Worm (Caenorhabditis elegans) whole organism, L1 larva: Measurements from ENCODE around the gene nspg-12.

ENCODE experiments used
- C16A3.4 ChIP-seq: fragments of 150-350 bp; optimal IDR thresholded peaks from 2 replicates; lab custom pipeline; 2014; ENCODE audit warnings: missing biosample characterization, missing genetic modification characterization
- alr-1 ChIP-seq: fragments of 200-800 bp; sonication (Bioruptor generic); optimal IDR thresholded peaks from 2 replicates; lab custom pipeline; 2018; ENCODE audit warnings: borderline replicate concordance, mild to moderate bottlenecking, missing genetic modification characterization, missing compliant biosample characterization
- aly-2 ChIP-seq: fragments of 150-350 bp; optimal IDR thresholded peaks from 2 replicates; lab custom pipeline; 2014; ENCODE audit warnings: missing biosample characterization, missing genetic modification characterization
- ama-1 ChIP-seq: fragments of 150-350 bp; optimal IDR thresholded peaks from 2 replicates; lab custom pipeline; 2014
- blmp-1 ChIP-seq: fragments of 150-350 bp; optimal IDR thresholded peaks from 2 replicates; lab custom pipeline; 2014; ENCODE audit warnings: missing biosample characterization, missing genetic modification characterization
- ceh-82 ChIP-seq, 3 experiments: fragments of 150-350 bp in 1 of 3; sonication (generic microtip) in 2 of 3; optimal IDR thresholded peaks; 2 replicates each; lab custom pipeline; 2014 to 2017; ENCODE audit warnings: missing biosample characterization in 3 of 3, missing genetic modification characterization in 3 of 3
- ceh-88 ChIP-seq: fragments of 200-800 bp; sonication (Bioruptor generic); IDR thresholded peaks from 2 replicates; pipeline ENCODE4 v1.3.6; 2022; ENCODE audit warnings: missing genetic modification characterization, missing compliant biosample characterization
- ces-1 ChIP-seq: fragments of 150-350 bp; optimal IDR thresholded peaks from 2 replicates; lab custom pipeline; 2014; ENCODE audit warnings: missing biosample characterization, missing genetic modification reagents, missing genetic modification characterization
- dpl-1 ChIP-seq, 3 experiments: fragments of 150-350 bp in 2 of 3; sonication (generic microtip) in 1 of 3; optimal IDR thresholded peaks; 2 replicates each; lab custom pipeline; 2014 to 2017; ENCODE audit warnings: missing biosample characterization in 3 of 3, missing genetic modification characterization in 3 of 3, missing genetic modification reagents in 3 of 3
- dsc-1 ChIP-seq: sonication (generic microtip); optimal IDR thresholded peaks from 2 replicates; lab custom pipeline; 2016; ENCODE audit warnings: mild to moderate bottlenecking, missing genetic modification characterization, missing compliant biosample characterization
- efl-3 ChIP-seq: fragments of 200-800 bp; sonication (Bioruptor generic); optimal IDR thresholded peaks from 2 replicates; lab custom pipeline; 2018; ENCODE audit warnings: mild to moderate bottlenecking, missing genetic modification characterization, missing compliant biosample characterization
- egl-13 ChIP-seq: sonication (generic microtip); optimal IDR thresholded peaks from 2 replicates; lab custom pipeline; 2016; ENCODE audit warnings: missing genotype, missing genetic modification reagents, missing genetic modification characterization, missing compliant biosample characterization
- egl-27 ChIP-seq, 2 experiments: fragments of 150-350 bp in 1 of 2; sonication (generic microtip); optimal IDR thresholded peaks; 3 replicates each; lab custom pipeline; 2017 to 2018; ENCODE audit warnings: missing biosample characterization in 2 of 2, missing genetic modification characterization in 2 of 2, missing genetic modification reagents in 2 of 2
- elt-2 ChIP-seq: sonication (generic microtip); optimal IDR thresholded peaks from 2 replicates; lab custom pipeline; 2016; ENCODE audit warnings: missing genetic modification characterization, mild to moderate bottlenecking, inconsistent platforms, missing compliant biosample characterization, missing genetic modification reagents
- elt-3 ChIP-seq, 6 experiments: fragments of 150-350 bp in 1 of 6; sonication (generic microtip); optimal IDR thresholded peaks; 2 replicates each; lab custom pipeline; 2017 to 2018; ENCODE audit warnings: missing biosample characterization in 6 of 6, missing genetic modification characterization in 6 of 6, inconsistent platforms in 1 of 6
- ets-5 ChIP-seq: fragments of 200-800 bp; sonication (Bioruptor generic); IDR thresholded peaks from 2 replicates; pipeline ENCODE4 v1.3.6; 2022; ENCODE audit warnings: missing genetic modification characterization, missing compliant biosample characterization
- fkh-10 ChIP-seq: sonication (generic microtip); optimal IDR thresholded peaks from 2 replicates; lab custom pipeline; 2017; ENCODE audit warnings: missing biosample characterization, missing genetic modification reagents, missing genetic modification characterization
- fkh-4 ChIP-seq: sonication (generic microtip); optimal IDR thresholded peaks from 2 replicates; lab custom pipeline; 2016; ENCODE audit warnings: missing compliant biosample characterization, missing genetic modification characterization, borderline replicate concordance
- fkh-8 ChIP-seq: sonication (generic microtip); optimal IDR thresholded peaks from 2 replicates; lab custom pipeline; 2016; ENCODE audit warnings: mild to moderate bottlenecking, missing genetic modification characterization, missing compliant biosample characterization
- fos-1 ChIP-seq: fragments of 150-350 bp; optimal IDR thresholded peaks from 2 replicates; lab custom pipeline; 2014; ENCODE audit warnings: missing biosample characterization, missing genetic modification characterization
- hlh-17 ChIP-seq: fragments of 200-800 bp; sonication (Bioruptor generic); optimal IDR thresholded peaks from 2 replicates; lab custom pipeline; 2018; ENCODE audit warnings: missing genetic modification characterization, mild to moderate bottlenecking, missing compliant biosample characterization, moderate library complexity, borderline replicate concordance
- hlh-4 ChIP-seq: sonication (generic microtip); optimal IDR thresholded peaks from 2 replicates; lab custom pipeline; 2016; ENCODE audit warnings: mild to moderate bottlenecking, missing genetic modification characterization, missing compliant biosample characterization
- hpl-2 ChIP-seq: fragments of 150-350 bp; optimal IDR thresholded peaks from 2 replicates; lab custom pipeline; 2014; ENCODE audit warnings: missing biosample characterization, missing genetic modification reagents, missing genetic modification characterization
- isw-1 ChIP-seq: fragments of 200-800 bp; sonication (Bioruptor generic); IDR thresholded peaks from 2 replicates; pipeline ENCODE4 v1.3.6; 2022; ENCODE audit warnings: missing genetic modification characterization, missing compliant biosample characterization
- jun-1 ChIP-seq: fragments of 150-350 bp; optimal IDR thresholded peaks from 2 replicates; lab custom pipeline; 2014; ENCODE audit warnings: missing biosample characterization, missing genetic modification reagents, missing genetic modification characterization
- lin-14 ChIP-seq: fragments of 200-800 bp; sonication (Bioruptor generic); optimal IDR thresholded peaks from 2 replicates; lab custom pipeline; 2018; ENCODE audit warnings: mild to moderate bottlenecking, missing genetic modification characterization, moderate library complexity, missing compliant biosample characterization
- lin-35 ChIP-seq, 2 experiments: fragments of 150-350 bp; optimal IDR thresholded peaks; 2 replicates each; lab custom pipeline; 2014; ENCODE audit warnings: missing biosample characterization in 2 of 2, missing genetic modification characterization in 2 of 2, missing genetic modification reagents in 2 of 2
- lir-3 ChIP-seq: sonication (generic microtip); optimal IDR thresholded peaks from 2 replicates; lab custom pipeline; 2016; ENCODE audit warnings: mild to moderate bottlenecking, missing genetic modification characterization, moderate library complexity, missing compliant biosample characterization; ENCODE audit not compliant: poor library complexity
- nhr-11 ChIP-seq: fragments of 150-350 bp; optimal IDR thresholded peaks from 2 replicates; lab custom pipeline; 2014; ENCODE audit warnings: missing biosample characterization, missing genetic modification characterization
- nhr-12 ChIP-seq: sonication (generic microtip); optimal IDR thresholded peaks from 2 replicates; lab custom pipeline; 2017; ENCODE audit warnings: missing biosample characterization, missing genetic modification characterization
- nhr-20 ChIP-seq: sonication (generic microtip); optimal IDR thresholded peaks from 2 replicates; lab custom pipeline; 2016; ENCODE audit warnings: mild to moderate bottlenecking, missing genetic modification characterization, missing compliant biosample characterization
- nhr-237 ChIP-seq: fragments of 150-350 bp; optimal IDR thresholded peaks from 2 replicates; lab custom pipeline; 2014; ENCODE audit warnings: missing biosample characterization, missing genetic modification characterization
- nhr-28 ChIP-seq: fragments of 150-350 bp; optimal IDR thresholded peaks from 2 replicates; lab custom pipeline; 2014; ENCODE audit warnings: missing biosample characterization, missing genetic modification characterization
- nhr-71 ChIP-seq: sonication (generic microtip); optimal IDR thresholded peaks from 2 replicates; lab custom pipeline; 2016; ENCODE audit warnings: mild to moderate bottlenecking, missing genetic modification characterization, moderate library complexity, missing compliant biosample characterization
- nhr-76 ChIP-seq: sonication (generic microtip); optimal IDR thresholded peaks from 2 replicates; lab custom pipeline; 2017; ENCODE audit warnings: missing biosample characterization, missing genetic modification characterization
- nhr-84 ChIP-seq: sonication (generic microtip); optimal IDR thresholded peaks from 2 replicates; lab custom pipeline; 2017; ENCODE audit warnings: missing biosample characterization, missing genetic modification characterization
- nhr-85 ChIP-seq: sonication (generic microtip); peaks from one replicate; lab custom pipeline; 2016; ENCODE audit warnings: missing genetic modification characterization, inconsistent platforms, missing compliant biosample characterization
- pag-3 ChIP-seq: sonication (generic microtip); optimal IDR thresholded peaks from 2 replicates; lab custom pipeline; 2017; ENCODE audit warnings: missing genetic modification characterization, mild to moderate bottlenecking, missing compliant biosample characterization, antibody characterized with exemption, borderline replicate concordance; ENCODE audit not compliant: insufficient read depth
- pax-3 ChIP-seq: fragments of 200-800 bp; sonication (Bioruptor generic); optimal IDR thresholded peaks from 2 replicates; lab custom pipeline; 2018; ENCODE audit warnings: mild to moderate bottlenecking, missing genetic modification characterization, moderate library complexity, missing compliant biosample characterization
- snu-23 ChIP-seq: sonication (generic microtip); optimal IDR thresholded peaks from 2 replicates; lab custom pipeline; 2016; ENCODE audit warnings: missing genetic modification characterization, missing compliant biosample characterization
- sox-4 ChIP-seq: sonication (generic microtip); optimal IDR thresholded peaks from 2 replicates; lab custom pipeline; 2016; ENCODE audit warnings: missing genetic modification characterization, missing compliant biosample characterization
- sptf-1 ChIP-seq: fragments of 150-350 bp; optimal IDR thresholded peaks from 2 replicates; lab custom pipeline; 2014; ENCODE audit warnings: missing biosample characterization, missing genetic modification characterization
- swsn-7 ChIP-seq: sonication (generic microtip); optimal IDR thresholded peaks from 2 replicates; lab custom pipeline; 2016; ENCODE audit warnings: missing genetic modification characterization, missing compliant biosample characterization
- unc-30 ChIP-seq: sonication (generic microtip); optimal IDR thresholded peaks from 2 replicates; lab custom pipeline; 2017; ENCODE audit warnings: missing biosample characterization, missing genetic modification characterization
- vab-15 ChIP-seq: sonication (generic microtip); optimal IDR thresholded peaks from 2 replicates; lab custom pipeline; 2017; ENCODE audit warnings: missing genotype, mild to moderate bottlenecking, missing genetic modification characterization, missing compliant biosample characterization
- zip-4 ChIP-seq: fragments of 200-800 bp; sonication (Bioruptor generic); optimal IDR thresholded peaks from 2 replicates; lab custom pipeline; 2018; ENCODE audit warnings: mild to moderate bottlenecking, missing genetic modification characterization, moderate library complexity, missing compliant biosample characterization
- ztf-11 ChIP-seq, 2 experiments: sonication (generic microtip); optimal IDR thresholded peaks; 2 replicates each; lab custom pipeline; 2016 to 2017; ENCODE audit warnings: missing genetic modification characterization in 2 of 2, missing biosample characterization in 1 of 2, missing compliant biosample characterization in 1 of 2

Gene nspg-12

DNA sequence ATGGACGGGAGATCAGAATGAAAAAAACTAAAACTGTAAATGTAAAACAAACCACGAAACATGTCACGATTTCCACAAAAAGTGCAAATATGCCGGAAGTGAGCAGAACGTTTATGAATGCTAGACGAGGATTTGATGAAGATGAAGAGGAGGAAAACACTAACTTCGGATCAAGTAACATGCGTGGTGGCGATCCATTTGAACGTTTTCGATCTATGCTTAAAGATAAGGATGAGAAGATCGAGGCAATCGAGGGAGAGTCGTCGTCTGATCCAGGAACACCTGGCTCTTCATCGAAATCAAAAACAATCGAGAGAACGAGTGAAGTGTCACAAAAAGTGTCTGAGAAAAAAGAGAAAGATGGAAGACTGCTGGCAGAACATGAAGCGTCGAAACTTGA lies 8.3 kb downstream of the nspg-12 start:
- no peak for TF ChIP-seq nhr-20 (tag; lab: Kevin White, UChicago)
- TF ChIP-seq nhr-71: no peak
- no peak for TF ChIP-seq pax-3 (tag; lab: Kevin White, UChicago)
- no peak for TF ChIP-seq ceh-82 (tag; optimal IDR thresholded peaks at IDR 0.05; lab: Kevin White, UChicago)
- no peak for TF ChIP-seq C16A3.4
- TF ChIP-seq efl-3 (GFP tag; lab: Kevin White, UChicago): no peak
- TF ChIP-seq dsc-1 (tag; lab: Kevin White, UChicago): no peak
- TF ChIP-seq lin-14 (GFP tag; lab: Kevin White, UChicago): no peak
- TF ChIP-seq nhr-237: no peak
- TF ChIP-seq nhr-11: no peak
- no peak for TF ChIP-seq fkh-4 (tag; lab: Kevin White, UChicago)
- TF ChIP-seq ceh-88: no peak
- TF ChIP-seq sox-4 (tag; lab: Kevin White, UChicago): no peak

DNA sequence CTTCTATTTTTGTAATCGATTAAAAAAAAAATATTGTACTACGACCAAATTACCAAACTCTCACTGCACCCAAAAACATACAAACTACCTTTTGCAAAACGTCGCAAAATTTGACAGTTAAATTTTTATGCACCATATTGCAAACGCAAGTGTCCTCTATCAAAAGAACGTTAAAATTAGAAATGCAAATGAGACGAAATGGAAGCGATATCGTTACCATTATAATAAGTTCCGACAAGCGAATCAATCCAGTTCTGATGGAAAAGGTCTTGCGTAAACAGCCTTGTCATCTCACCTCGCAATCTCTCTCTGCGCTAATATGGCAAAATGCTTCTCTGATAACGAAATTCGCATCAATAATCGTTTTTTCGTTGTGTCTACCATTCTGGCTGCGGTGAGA lies 11.0 kb downstream of the nspg-12 start:
- TF ChIP-seq nhr-237: no peak
- no peak for TF ChIP-seq hlh-4 (tag; lab: Kevin White, UChicago)
- peak in 1 of 6 experiments; percentile 2 for TF ChIP-seq elt-3 (tag; optimal IDR thresholded peaks at IDR 0.05; lab: Kevin White, UChicago)
- TF ChIP-seq, all 84 proteins: peak for 1

DNA sequence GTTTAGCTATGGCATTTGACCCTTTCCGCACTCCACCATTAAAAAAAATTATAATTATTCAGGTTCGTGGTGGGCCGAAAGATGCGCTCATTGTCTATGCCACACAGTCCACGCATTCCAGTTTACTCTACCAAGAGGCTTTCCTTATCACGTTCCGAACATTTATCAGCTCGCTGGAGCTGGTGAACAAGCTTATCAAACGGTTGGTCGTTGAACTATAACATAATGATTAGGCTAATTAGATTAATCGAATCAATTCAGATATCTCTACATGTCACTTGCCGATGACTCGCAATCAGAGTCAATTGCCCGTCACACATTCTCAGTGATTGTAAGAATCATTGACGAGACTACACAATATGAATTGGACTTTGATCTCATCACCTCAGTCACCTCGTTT lies 12.3 kb downstream of the nspg-12 start:
- TF ChIP-seq nhr-85 (tag; lab: Kevin White, UChicago) (no peak), elt-2 (tag; lab: Kevin White, UChicago) (peak; percentile 37)

DNA sequence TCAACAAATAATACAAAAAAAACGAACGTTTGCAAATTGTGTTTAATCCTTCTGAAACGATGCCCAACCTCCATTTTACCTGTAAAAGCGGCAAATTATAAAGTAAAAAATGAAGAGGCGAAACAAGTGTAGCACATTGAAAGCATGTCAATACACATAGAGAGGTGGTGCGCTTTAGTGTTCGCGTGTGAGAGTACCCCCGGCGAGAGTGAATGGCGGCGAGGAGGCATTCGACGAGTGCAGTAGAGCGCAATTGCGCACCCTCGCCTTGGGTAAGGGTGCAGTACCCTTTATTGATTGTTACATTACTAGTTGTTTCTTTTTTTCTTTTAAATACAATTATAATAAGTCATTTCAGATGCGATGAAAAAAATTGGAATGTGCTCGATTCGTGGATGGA lies 18.1 kb downstream of the nspg-12 start, which contains the start of gene hst-6:
TSS of gene hst-6 (plus strand) at position 353 of the 400 bp plus-strand sequence.
- peak; percentile 38 to 58 for TF ChIP-seq lin-35 (GFP tag; optimal IDR thresholded peaks at IDR 0.05; lab: Kevin White, UChicago)
- TF ChIP-seq ceh-82 (tag; optimal IDR thresholded peaks at IDR 0.05; lab: Kevin White, UChicago): peak; percentile 22 to 72 (median 33)
- no peak for TF ChIP-seq ceh-88
- TF ChIP-seq fkh-8 (tag; lab: Kevin White, UChicago): peak; percentile 19
- TF ChIP-seq egl-13: peak; percentile 43
- TF ChIP-seq nhr-12 (tag; lab: Kevin White, UChicago): no peak
- no peak for TF ChIP-seq ets-5 (GFP tag; lab: Robert Waterston, UW)
- no peak for TF ChIP-seq lir-3 (tag; lab: Kevin White, UChicago)
- no peak for TF ChIP-seq nhr-84 (tag; lab: Kevin White, UChicago)
- TF ChIP-seq ama-1: no peak
- no peak for TF ChIP-seq fkh-10 (GFP tag; lab: Kevin White, UChicago)
- TF ChIP-seq alr-1: no peak
- TF ChIP-seq fos-1 (tag; lab: Kevin White, UChicago): peak; percentile 28
- no peak for TF ChIP-seq hlh-17 (GFP tag; lab: Kevin White, UChicago)
- no peak for TF ChIP-seq vab-15 (tag; lab: Kevin White, UChicago)
- TF ChIP-seq hpl-2 (GFP tag; lab: Kevin White, UChicago): no peak
- TF ChIP-seq isw-1 (GFP tag; lab: Robert Waterston, UW): no peak
- TF ChIP-seq aly-2 (tag; lab: Kevin White, UChicago): no peak
- no peak for TF ChIP-seq elt-3 (tag; optimal IDR thresholded peaks at IDR 0.05; lab: Kevin White, UChicago)
- peak; percentile 74 for TF ChIP-seq C16A3.4
- no peak for TF ChIP-seq zip-4 (GFP tag; lab: Kevin White, UChicago)
- TF ChIP-seq egl-27 (tag; optimal IDR thresholded peaks at IDR 0.05; lab: Kevin White, UChicago): no peak
- peak; percentile 53 for TF ChIP-seq blmp-1 (tag; lab: Kevin White, UChicago)
- no peak for TF ChIP-seq nhr-28 (tag; lab: Kevin White, UChicago)
- TF ChIP-seq nhr-76 (tag; lab: Kevin White, UChicago): no peak
- peak; percentile 20 for TF ChIP-seq jun-1 (tag; lab: Kevin White, UChicago)
- peak in 2 of 3 experiments; percentile 16 to 35 for TF ChIP-seq dpl-1 (GFP tag; optimal IDR thresholded peaks at IDR 0.05; lab: Kevin White, UChicago)
- TF ChIP-seq unc-30 (tag; lab: Kevin White, UChicago): no peak
- no peak for TF ChIP-seq sptf-1 (tag; lab: Kevin White, UChicago)
- no peak for TF ChIP-seq ces-1 (GFP tag; lab: Kevin White, UChicago)
- peak; percentile 57 for TF ChIP-seq swsn-7 (tag; lab: Kevin White, UChicago)
- peak; percentile 69 for TF ChIP-seq snu-23 (GFP tag; lab: Kevin White, UChicago)
- no peak for TF ChIP-seq elt-2 (tag; lab: Kevin White, UChicago)
- TF ChIP-seq ztf-11 (tag; optimal IDR thresholded peaks at IDR 0.05; lab: Kevin White, UChicago): peak in 1 of 2 experiments; percentile 6
- no peak for TF ChIP-seq pag-3 (tag; lab: Kevin White, UChicago)
